Worm (Caenorhabditis elegans): ENCODE results near the gene ptr-4.
A peak's percentile ranks its signal among the peaks of the same experiment; 100 is the strongest.

The ptr-4 gene

ce11 chrX:6040435-6041093 is 25.2 kb downstream of the ptr-4 start:
- TF ChIP-seq egl-44 (GFP tag; IDR thresholded peaks at IDR 0.05) (no peak), ztf-18 (tag; optimal IDR thresholded peaks at IDR 0.05) (no peak), cebp-1 (GFP tag; IDR thresholded peaks at IDR 0.05) (no peak), cebp-1 (tag; optimal IDR thresholded peaks at IDR 0.05) (peak; percentile 25), ama-1 (optimal IDR thresholded peaks at IDR 0.05) (no peak), ama-1 (GFP tag; optimal IDR thresholded peaks at IDR 0.05) (no peak), zfh-2 (GFP tag; conservative IDR thresholded peaks at IDR 0.05) (peak; percentile 89), nfyb-1 (GFP tag; IDR thresholded peaks at IDR 0.05) (peak; percentile 56; the same call in 1 of the 2 replicates), madf-3 (GFP tag; IDR thresholded peaks at IDR 0.05) (no peak), attf-5 (GFP tag; optimal IDR thresholded peaks at IDR 0.05) (peak; percentile 20), nhr-179 (tag; optimal IDR thresholded peaks at IDR 0.05) (no peak), B0336.3 (GFP tag; IDR thresholded peaks at IDR 0.05) (0 out of 2 replicates have a peak, but pooled peaks have one; percentile 35)

- TF ChIP-seq ccch-3 (GFP tag; optimal IDR thresholded peaks at IDR 0.05) (no peak), mcd-1 (GFP tag; IDR thresholded peaks at IDR 0.05) (no peak), ceh-40 (GFP tag; IDR thresholded peaks at IDR 0.05) (no peak), tbp1 (GFP tag; optimal IDR thresholded peaks at IDR 0.05) (no peak), hmg-1.2 (GFP tag; IDR thresholded peaks at IDR 0.05) (no peak), sdz-38 (tag; optimal IDR thresholded peaks at IDR 0.05) (no peak), madf-3 (GFP tag; IDR thresholded peaks at IDR 0.05) (no peak), B0035.1 (tag; optimal IDR thresholded peaks at IDR 0.05) (no peak), Y56A3A.18 (GFP tag; IDR thresholded peaks at IDR 0.05) (no peak), xnd-1 (tag; optimal IDR thresholded peaks at IDR 0.05) (no peak)
Measured at ce11 chrX:6039544-6039943, 26.2 kb downstream of the ptr-4 start, which contains the start of gene hsp-25. TSS of gene hsp-25 (minus strand) at chrX:6039644.

- TF ChIP-seq C17E4.6 (GFP tag; IDR thresholded peaks at IDR 0.05) (no peak), lir-1 (GFP tag; conservative IDR thresholded peaks at IDR 0.05) (no peak), akir-1 (GFP tag; optimal IDR thresholded peaks at IDR 0.05) (no peak), F49E8.2 (tag; optimal IDR thresholded peaks at IDR 0.05; ENCODE audit: insufficient read depth) (no peak), Y67H2A.10 (GFP tag; conservative IDR thresholded peaks at IDR 0.05) (no peak), nfyb-1 (GFP tag; IDR thresholded peaks at IDR 0.05) (no peak), ceh-27 (GFP tag; optimal IDR thresholded peaks at IDR 0.05) (no peak), atf-7 (tag; optimal IDR thresholded peaks at IDR 0.05) (no peak), snpc-1.3 (tag; optimal IDR thresholded peaks at IDR 0.05; ENCODE audit: insufficient read depth) (no peak), lag-1 (GFP tag; IDR thresholded peaks at IDR 0.05) (no peak)
Measured at ce11 chrX:6031169-6031568, 34.6 kb downstream of the ptr-4 start, which contains the start of gene ipp-5. TSS of gene ipp-5 (plus strand) at chrX:6031469.

ce11 chrX:6029075-6029474 is 36.7 kb downstream of the ptr-4 start:
- TF ChIP-seq tlf-1 (GFP tag; optimal IDR thresholded peaks at IDR 0.05), result no peak
- no peak for TF ChIP-seq mxl-1 (tag; optimal IDR thresholded peaks at IDR 0.05)

All from whole organism, young adult.